Worm (Caenorhabditis elegans): Measurements from ENCODE around the gene che-11.

Gene che-11

DNA sequence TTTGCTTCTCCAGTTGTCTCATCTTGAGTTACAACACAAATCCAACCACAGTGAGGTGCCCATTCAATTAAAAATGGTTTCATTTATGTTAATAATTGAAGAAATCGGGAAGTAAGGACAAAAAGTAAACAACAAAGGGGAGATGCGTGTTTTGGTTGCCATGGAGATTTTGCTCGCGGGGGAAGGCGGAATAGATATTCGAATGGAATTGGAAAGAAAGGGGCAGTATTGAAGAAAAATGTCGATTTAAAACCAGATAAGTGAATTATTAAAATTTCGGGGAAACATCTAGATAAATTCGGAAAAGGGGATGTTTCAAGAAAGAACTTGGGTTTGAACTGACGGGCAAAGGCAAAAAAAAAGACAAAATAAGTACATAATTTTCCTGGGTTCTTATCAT is at the start of gene che-11:
Gene che-11 (minus strand): TSS at position 101 of the 400 bp plus-strand sequence.
- no peak for TF ChIP-seq him-1 (tag; optimal IDR thresholded peaks at IDR 0.05)
- TF ChIP-seq dao-5 (tag; optimal IDR thresholded peaks at IDR 0.05) = no peak
- TF ChIP-seq W03F9.2 (tag; optimal IDR thresholded peaks at IDR 0.05) = no peak

DNA sequence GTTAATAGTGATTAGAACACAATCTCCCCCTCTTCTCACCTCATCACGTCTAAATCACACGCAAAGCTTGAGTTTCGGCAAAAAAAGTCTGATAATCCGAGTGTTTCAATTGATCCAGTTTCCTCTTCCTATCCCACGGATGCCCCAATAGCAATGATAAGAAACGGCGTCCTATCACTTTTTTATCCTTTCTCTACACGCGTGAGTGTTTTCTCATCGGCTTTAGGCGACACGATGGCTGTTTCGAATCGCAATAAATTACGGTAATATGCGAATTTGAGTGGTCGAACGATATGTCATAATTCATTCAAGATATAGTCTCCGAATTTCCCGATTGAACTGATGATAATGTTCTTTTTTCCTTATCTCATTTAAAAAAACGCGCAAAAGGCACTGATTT is 49.0 kb upstream of the che-11 start:
- TF ChIP-seq him-1 (tag; optimal IDR thresholded peaks at IDR 0.05) (no peak), W03F9.2 (tag; optimal IDR thresholded peaks at IDR 0.05) (no peak)

DNA sequence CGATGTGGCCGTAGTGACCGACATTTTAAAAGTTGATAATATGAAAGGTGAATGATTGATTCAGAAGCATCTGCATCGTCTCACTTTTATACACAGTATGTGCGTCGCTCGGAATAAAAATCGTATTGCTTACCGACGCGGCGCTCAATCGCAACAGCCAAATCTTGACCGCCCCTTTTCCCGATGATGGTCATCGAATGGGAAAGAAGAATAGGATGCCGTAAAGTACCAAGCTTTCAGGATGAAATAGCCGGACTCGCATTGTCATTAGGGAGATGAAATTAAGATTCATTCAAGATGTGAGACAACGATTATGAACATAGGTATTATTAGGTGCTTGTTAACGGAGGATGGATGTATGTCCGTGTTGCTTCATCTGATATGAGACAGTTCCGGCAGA is 48.0 kb upstream of the che-11 start, which contains the start of gene lon-3:
Gene lon-3 (minus strand): TSS at position 101 of the 400 bp plus-strand sequence.
- TF ChIP-seq dao-5 (tag; optimal IDR thresholded peaks at IDR 0.05) = no peak
- TF ChIP-seq W03F9.2 (tag; optimal IDR thresholded peaks at IDR 0.05) = no peak
- TF ChIP-seq him-1 (tag; optimal IDR thresholded peaks at IDR 0.05) = no peak

DNA sequence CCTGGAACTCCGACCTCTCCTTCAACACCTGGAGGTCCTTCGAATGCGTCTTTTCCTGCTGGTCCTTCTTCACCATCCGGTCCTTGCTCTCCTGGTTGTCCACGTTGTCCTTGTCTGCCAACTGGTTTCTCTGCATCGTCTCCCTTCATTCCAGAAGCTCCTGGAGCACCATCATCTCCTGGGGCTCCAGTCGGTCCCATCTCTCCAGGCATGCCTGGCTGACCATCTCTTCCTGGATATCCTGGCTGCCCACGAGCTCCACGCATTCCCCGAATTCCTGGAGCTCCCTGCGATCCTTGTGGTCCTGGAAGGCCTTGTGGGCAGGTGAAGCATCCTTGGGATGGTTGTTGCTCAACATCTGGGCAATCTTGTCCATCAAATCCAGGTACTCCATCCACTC is 47.2 kb upstream of the che-11 start:
- TF ChIP-seq W03F9.2 (tag; optimal IDR thresholded peaks at IDR 0.05) (no peak), dao-5 (tag; optimal IDR thresholded peaks at IDR 0.05) (no peak), him-1 (tag; optimal IDR thresholded peaks at IDR 0.05) (no peak)

DNA sequence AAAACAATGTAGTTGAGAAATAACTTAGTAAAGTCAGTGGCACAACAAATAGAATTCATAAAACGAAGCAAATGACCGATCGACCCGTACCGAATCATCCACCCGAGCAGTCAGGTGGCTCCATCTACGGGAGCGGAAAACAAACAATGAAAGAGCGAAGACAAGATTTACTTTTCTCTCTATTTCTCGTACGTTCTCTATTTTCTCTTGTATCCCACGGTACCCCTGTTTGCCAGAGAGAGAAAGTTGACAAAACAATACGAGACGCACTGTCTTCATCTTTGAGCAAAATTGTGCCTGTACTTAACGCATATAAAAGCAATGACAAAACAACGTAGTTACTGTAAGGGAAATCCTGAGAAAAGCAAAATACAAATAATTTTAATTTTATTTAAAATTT is 46.2 kb upstream of the che-11 start:
- TF ChIP-seq W03F9.2 (tag; optimal IDR thresholded peaks at IDR 0.05) (no peak), dao-5 (tag; optimal IDR thresholded peaks at IDR 0.05) (no peak), him-1 (tag; optimal IDR thresholded peaks at IDR 0.05) (no peak)

DNA sequence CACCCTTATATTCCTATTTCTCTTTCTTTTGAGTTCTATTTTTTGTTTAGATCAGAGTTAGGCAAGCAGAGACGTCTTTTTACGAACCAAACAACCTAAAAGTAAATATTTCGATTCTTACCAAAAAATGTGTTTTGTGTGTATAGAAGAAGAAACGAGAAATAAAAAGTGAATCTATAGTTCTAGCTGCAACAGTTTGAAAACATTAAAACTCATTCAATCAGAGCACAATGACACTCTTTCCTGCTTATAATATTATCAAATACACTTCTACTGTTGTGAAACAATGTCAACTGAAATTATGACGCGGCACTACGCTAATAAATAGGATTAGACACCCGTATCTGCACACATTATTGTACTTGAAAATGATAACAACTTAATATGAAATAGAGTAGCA is 45.3 kb upstream of the che-11 start, which contains the start of gene ZK836.3:
Gene ZK836.3 (minus strand): TSS at position 101 of the 400 bp plus-strand sequence.
- no peak for TF ChIP-seq W03F9.2 (tag; optimal IDR thresholded peaks at IDR 0.05)
- TF ChIP-seq dao-5 (tag; optimal IDR thresholded peaks at IDR 0.05) = no peak
- TF ChIP-seq him-1 (tag; optimal IDR thresholded peaks at IDR 0.05) = no peak

DNA sequence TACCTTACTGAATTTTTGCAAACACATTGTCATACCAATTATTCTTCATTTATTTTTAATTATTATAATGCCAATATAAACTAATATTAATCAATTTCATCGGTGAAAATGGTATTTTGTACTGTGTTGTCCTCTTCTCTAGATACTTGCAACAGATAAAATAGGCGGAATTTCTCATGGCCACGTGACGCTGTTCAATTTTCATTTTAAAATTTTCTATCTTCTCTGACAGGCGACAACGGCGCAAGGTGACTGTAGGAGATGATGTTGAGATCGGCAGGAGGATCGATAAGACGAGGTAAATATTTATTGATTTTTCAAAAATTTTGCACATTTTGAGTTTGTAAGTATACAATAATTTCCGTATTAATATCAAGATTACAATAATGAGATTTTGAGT is 43.8 kb upstream of the che-11 start, which contains the start of gene ogdh-2:
Gene ogdh-2 (plus strand): TSS at position 233 of the 400 bp plus-strand sequence.
- TF ChIP-seq W03F9.2 (tag; optimal IDR thresholded peaks at IDR 0.05) (no peak), dao-5 (tag; optimal IDR thresholded peaks at IDR 0.05) (no peak), him-1 (tag; optimal IDR thresholded peaks at IDR 0.05) (no peak)

DNA sequence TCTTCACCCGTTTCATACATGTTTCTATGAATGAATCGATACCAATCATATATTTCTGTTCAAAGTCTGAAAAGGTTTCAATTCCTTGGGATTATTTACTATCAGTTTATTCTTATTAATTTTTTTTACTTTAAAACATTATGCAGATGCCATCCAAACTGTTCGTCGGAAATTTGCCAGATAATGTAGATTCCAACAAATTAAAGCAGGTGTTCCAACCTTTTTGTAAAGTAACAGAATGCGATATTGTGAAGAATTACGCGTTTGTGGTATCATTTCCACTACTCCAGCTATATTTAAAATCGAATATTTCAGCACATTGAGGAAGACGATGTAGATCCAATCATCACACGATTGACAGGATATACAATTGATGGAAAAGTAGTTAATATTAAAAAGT is 41.6 kb upstream of the che-11 start, which contains the start of gene rnp-1:
Gene rnp-1 (plus strand): TSS at position 145 of the 400 bp plus-strand sequence.
- TF ChIP-seq W03F9.2 (tag; optimal IDR thresholded peaks at IDR 0.05) (no peak), him-1 (tag; optimal IDR thresholded peaks at IDR 0.05) (no peak), dao-5 (tag; optimal IDR thresholded peaks at IDR 0.05) (no peak)

DNA sequence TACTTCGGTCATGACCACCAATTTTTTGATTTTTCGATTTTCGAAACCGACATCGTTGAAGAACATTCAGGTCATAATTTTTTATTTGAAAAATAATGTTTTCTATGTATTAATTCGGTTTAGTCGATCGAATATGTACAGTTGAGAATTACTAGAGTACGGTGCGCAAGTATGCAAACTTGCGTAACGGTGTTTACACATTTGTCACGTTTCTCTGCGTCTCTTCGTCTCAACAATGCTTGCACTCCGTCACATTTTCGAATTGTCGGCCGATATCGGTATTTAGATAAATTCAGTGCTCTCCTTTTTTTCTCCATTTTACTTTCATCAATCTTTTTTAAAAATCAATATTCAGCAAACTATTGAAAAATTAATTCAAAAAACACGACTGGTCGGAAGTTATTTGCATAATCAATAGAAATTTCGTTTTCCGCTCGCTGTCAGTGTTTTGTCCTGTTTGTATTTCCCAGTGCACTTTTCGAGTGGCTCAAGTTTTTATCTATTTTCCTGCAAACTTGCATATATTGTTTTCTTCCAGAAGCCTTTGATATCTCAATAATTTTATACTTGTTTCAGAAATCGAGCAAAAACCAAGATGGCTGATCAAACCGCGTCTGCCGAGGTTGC is 40.5 kb upstream of the che-11 start, which contains the start of gene dpy-30:
Gene dpy-30 (plus strand): TSS at position 577 of the 627 bp plus-strand sequence.
- TF ChIP-seq W03F9.2 (tag; optimal IDR thresholded peaks at IDR 0.05) (peak; percentile 56), him-1 (tag; optimal IDR thresholded peaks at IDR 0.05) (no peak), dao-5 (tag; optimal IDR thresholded peaks at IDR 0.05) (no peak)

DNA sequence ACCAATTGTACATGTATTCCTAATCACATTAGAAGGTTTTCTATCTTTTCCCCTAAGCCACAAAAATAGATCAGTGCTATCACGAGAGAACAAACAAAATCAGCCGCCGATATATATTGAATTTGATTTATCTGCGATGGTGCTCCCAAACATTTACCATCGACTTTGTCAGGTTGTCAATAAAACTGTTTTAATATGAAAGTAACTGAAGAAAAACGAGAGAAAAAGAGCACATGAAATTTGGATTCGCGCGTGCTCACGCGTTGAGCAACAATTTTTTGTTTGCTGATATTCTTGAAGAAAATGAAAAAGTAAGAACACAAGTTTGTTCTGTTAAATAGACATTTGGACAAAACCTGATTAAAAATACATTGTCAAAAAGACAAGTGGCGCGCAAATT is 38.3 kb upstream of the che-11 start:
- no peak for TF ChIP-seq dao-5 (tag; optimal IDR thresholded peaks at IDR 0.05)
- no peak for TF ChIP-seq W03F9.2 (tag; optimal IDR thresholded peaks at IDR 0.05)
- TF ChIP-seq him-1 (tag; optimal IDR thresholded peaks at IDR 0.05) = no peak

DNA sequence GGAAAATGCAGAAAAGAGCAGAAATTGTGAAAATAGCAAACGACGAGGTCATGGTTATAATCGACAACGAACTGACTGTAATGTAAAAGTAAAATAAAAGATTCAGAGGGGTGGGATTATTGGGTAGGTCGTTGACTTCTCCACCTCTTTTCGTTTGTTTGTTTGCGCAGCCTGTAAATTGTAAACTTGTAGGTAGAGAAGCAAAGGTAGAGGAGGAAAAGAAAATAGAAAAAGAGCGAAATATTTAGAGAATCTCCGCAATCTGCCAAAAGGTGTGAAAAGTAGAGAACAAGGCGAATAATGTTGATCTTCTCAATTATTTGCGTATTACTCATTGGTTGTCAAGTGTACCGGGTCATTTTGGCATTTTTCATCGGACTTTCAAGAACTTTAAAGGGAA is 36.8 kb upstream of the che-11 start, which contains the start of gene ZK863.8:
Gene ZK863.8 (minus strand): TSS at position 173 of the 400 bp plus-strand sequence.
- TF ChIP-seq dao-5 (tag; optimal IDR thresholded peaks at IDR 0.05) (no peak), him-1 (tag; optimal IDR thresholded peaks at IDR 0.05) (no peak), W03F9.2 (tag; optimal IDR thresholded peaks at IDR 0.05) (no peak)

DNA sequence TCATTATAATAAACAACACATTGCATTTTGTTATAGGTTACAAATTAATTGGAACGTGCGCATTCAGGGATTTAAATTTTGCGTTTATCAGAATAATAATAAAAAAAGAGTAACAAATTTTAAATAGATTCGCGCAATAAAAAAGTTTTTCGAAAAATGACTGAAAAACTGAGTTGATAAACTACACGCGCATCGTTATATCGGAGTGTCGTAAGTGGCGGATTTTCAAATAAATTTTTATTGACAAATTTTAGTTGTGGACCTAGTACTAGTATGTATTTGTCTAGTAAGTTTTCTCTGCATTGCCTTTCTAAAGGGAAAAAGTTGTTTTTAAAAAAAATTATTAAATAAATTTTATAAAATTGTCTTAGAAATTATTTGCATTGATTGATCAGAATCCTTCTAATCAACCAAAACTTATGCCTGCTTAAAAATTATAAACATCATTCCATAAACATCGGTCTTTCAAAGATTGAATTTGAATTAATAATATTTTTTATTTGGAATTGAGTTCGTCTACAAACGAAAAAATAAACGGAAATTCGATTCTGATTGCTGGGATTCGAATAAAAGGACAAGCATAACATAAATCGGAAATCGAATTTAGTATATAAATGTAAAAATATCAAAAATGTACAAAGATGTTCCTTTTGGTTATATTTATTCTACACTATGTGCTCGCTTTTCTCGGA is 33.9 kb upstream of the che-11 start, which contains the start of gene srd-4:
Gene srd-4 (plus strand): TSS at position 642 of the 692 bp plus-strand sequence.
- no peak for TF ChIP-seq W03F9.2 (tag; optimal IDR thresholded peaks at IDR 0.05)
- no peak for TF ChIP-seq him-1 (tag; optimal IDR thresholded peaks at IDR 0.05)
- TF ChIP-seq dao-5 (tag; optimal IDR thresholded peaks at IDR 0.05) = no peak

DNA sequence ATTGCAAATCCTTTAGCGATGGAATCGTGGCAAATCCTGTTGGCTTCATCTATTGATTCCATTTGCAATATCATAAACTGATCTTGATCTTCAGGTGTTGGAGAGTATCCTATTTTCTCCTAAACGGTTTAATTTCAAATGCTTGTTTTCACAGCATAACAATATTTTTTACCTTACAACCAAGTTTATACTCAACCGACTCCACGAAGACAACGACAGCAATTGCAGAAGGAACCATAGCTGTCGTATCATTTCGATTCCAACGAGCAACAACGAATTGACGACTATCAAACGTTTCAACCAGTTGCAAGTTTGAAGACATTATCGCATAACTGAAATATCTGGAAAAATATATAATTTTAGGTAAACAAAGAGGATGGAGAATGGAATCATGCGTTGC is 33.3 kb upstream of the che-11 start, which contains the start of gene usip-1:
Gene usip-1 (minus strand): TSS at position 341 of the 400 bp plus-strand sequence.
- TF ChIP-seq him-1 (tag; optimal IDR thresholded peaks at IDR 0.05) (no peak), W03F9.2 (tag; optimal IDR thresholded peaks at IDR 0.05) (no peak), dao-5 (tag; optimal IDR thresholded peaks at IDR 0.05) (no peak)

DNA sequence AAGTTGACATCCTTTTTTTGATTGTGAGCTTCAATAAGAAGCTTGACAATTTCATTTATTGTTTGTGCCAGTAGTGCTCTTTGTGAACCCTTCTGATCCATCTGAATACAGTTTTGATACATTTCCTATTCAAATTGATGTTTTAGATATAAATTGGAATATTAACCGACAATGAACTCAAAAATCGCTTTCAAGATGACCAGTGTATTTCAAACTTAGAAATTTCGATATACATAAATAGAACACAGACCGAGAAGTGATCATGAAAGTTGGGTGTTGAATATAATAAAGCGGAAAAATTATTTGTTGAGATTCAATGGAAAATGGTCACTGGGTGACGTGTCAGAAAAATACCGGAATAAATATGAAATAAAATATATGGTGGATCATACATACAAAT is 30.8 kb upstream of the che-11 start, which contains the start of gene elpc-3:
Gene elpc-3 (minus strand): TSS at position 101 of the 400 bp plus-strand sequence.
- TF ChIP-seq dao-5 (tag; optimal IDR thresholded peaks at IDR 0.05) = no peak
- no peak for TF ChIP-seq him-1 (tag; optimal IDR thresholded peaks at IDR 0.05)
- TF ChIP-seq W03F9.2 (tag; optimal IDR thresholded peaks at IDR 0.05) = no peak

Measured in whole organism, L4/young adult.